Fruit fly (Drosophila melanogaster): ENCODE data around the gene CG15172.

Gene CG15172

DNA sequence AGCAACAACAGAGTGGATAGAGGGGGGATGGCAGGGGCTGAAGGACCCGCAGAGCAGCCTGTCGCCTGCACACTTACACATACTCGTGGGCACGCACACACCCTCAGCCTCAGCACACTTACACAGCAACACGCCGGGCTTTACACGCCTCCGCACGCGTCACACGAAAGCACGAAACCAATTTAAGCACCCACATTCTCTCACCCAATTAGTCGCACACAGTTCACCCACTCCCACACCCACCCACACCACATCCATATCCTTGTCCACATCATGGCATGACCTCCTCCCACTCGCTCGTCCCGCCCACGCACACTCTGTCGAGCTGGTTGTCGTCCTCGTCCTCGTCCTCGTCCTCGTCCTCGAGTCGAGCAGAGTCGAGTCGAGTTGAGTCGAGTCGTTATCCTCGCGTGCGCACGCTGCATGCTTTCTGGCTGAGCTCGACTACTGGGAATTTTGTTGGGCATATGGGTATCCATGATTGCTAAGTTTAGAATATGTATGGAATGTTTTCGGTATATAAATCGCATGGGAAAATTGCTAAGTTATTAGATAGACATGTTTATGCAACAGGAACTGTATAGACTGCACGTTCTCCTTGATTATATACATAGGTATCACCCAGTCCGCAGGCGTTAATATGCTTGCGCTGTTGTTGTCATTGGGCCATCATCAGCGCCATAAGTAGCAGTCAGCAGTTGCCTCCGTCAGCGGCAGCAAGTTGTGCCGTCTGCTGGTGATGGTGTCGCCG lies 10.1 kb upstream of the CG15172 start (continued):
- peak; percentile 78 for TF ChIP-seq B-H1 (GFP tag; IDR thresholded peaks at IDR 0.05)
- peak; percentile 91 for TF ChIP-seq sob (GFP tag; IDR thresholded peaks at IDR 0.05)
- peak; percentile 88 for TF ChIP-seq dmrt99B (tag; optimal IDR thresholded peaks at IDR 0.05)
- TF ChIP-seq D (optimal IDR thresholded peaks at IDR 0.05) = no peak
- peak; percentile 70 for TF ChIP-seq D (GFP tag; optimal IDR thresholded peaks at IDR 0.05)
- TF ChIP-seq Six4 (GFP tag; optimal IDR thresholded peaks at IDR 0.05) = peak; percentile 47
- peak; percentile 85 for TF ChIP-seq CG13624 (GFP tag; optimal IDR thresholded peaks at IDR 0.05)
- peak; percentile 89 for TF ChIP-seq Fer1 (GFP tag; optimal IDR thresholded peaks at IDR 0.05)
- TF ChIP-seq CG6254 (GFP tag; optimal IDR thresholded peaks at IDR 0.05) = no peak
- TF ChIP-seq ac (GFP tag; optimal IDR thresholded peaks at IDR 0.05) = no peak
- peak; percentile 78 for TF ChIP-seq ATbp (GFP tag; optimal IDR thresholded peaks at IDR 0.05)
- no peak for TF ChIP-seq CG34224 (GFP tag; IDR thresholded peaks at IDR 0.05; ENCODE audit: partially characterized antibody)
- TF ChIP-seq Drgx (GFP tag; IDR thresholded peaks at IDR 0.05) = peak; percentile 68
- peak; percentile 61 for TF ChIP-seq Atf3 (GFP tag; optimal IDR thresholded peaks at IDR 0.05)
- peak; percentile 79 for TF ChIP-seq Bteb2 (GFP tag; optimal IDR thresholded peaks at IDR 0.05)
- no peak for TF ChIP-seq amos (GFP tag; IDR thresholded peaks at IDR 0.05; ENCODE audit: partially characterized antibody)
- TF ChIP-seq bsh (GFP tag; optimal IDR thresholded peaks at IDR 0.05) = peak; percentile 44 to 81
- peak; percentile 12 for TF ChIP-seq p53 (GFP tag; optimal IDR thresholded peaks at IDR 0.05)
- TF ChIP-seq kah (GFP tag; optimal IDR thresholded peaks at IDR 0.05) = no peak
- TF ChIP-seq nau (GFP tag; optimal IDR thresholded peaks at IDR 0.05) = peak; percentile 62
- peak; percentile 83 for TF ChIP-seq ewg (GFP tag; optimal IDR thresholded peaks at IDR 0.05)
- peak; percentile 43 for TF ChIP-seq CG30431 (GFP tag; optimal IDR thresholded peaks at IDR 0.05)
- peak; percentile 80 for TF ChIP-seq Side (GFP tag; optimal IDR thresholded peaks at IDR 0.05)
- peak; percentile 81 for TF ChIP-seq HHEX (GFP tag; optimal IDR thresholded peaks at IDR 0.05)
- peak; percentile 71 for TF ChIP-seq Taf1 (GFP tag; IDR thresholded peaks at IDR 0.05)
- peak; percentile 87 for TF ChIP-seq gem (tag; optimal IDR thresholded peaks at IDR 0.05)
- TF ChIP-seq Camta (GFP tag; optimal IDR thresholded peaks at IDR 0.05) = peak; percentile 67
- TF ChIP-seq chm (GFP tag; IDR thresholded peaks at IDR 0.05) = peak; percentile 79
- peak; percentile 57 for TF ChIP-seq oc (tag; optimal IDR thresholded peaks at IDR 0.05)
- TF ChIP-seq sug (tag; optimal IDR thresholded peaks at IDR 0.05) = peak; percentile 41
- peak; percentile 67 for TF ChIP-seq CG1602 (GFP tag; optimal IDR thresholded peaks at IDR 0.05)
- TF ChIP-seq ranshi (GFP tag; IDR thresholded peaks at IDR 0.05) = peak; percentile 81
- peak; percentile 85 for TF ChIP-seq pnt (GFP tag; optimal IDR thresholded peaks at IDR 0.05)
- peak; percentile 92 for TF ChIP-seq lab (GFP tag; optimal IDR thresholded peaks at IDR 0.05)
- TF ChIP-seq fu2 (GFP tag; optimal IDR thresholded peaks at IDR 0.05) = peak; percentile 76
- peak; percentile 45 for TF ChIP-seq corto (GFP tag; optimal IDR thresholded peaks at IDR 0.05)
- TF ChIP-seq tap (tag; optimal IDR thresholded peaks at IDR 0.05) = peak; percentile 67
- TF ChIP-seq Dek (tag; optimal IDR thresholded peaks at IDR 0.05) = peak; percentile 77
- peak; percentile 81 for TF ChIP-seq CG11504 (tag; optimal IDR thresholded peaks at IDR 0.05)
- TF ChIP-seq Opbp (GFP tag; IDR thresholded peaks at IDR 0.05; ENCODE audit: partially characterized antibody) = no peak
- peak; percentile 84 for TF ChIP-seq jumu (GFP tag; optimal IDR thresholded peaks at IDR 0.05)
- TF ChIP-seq cato (GFP tag; optimal IDR thresholded peaks at IDR 0.05; ENCODE audit: borderline replicate concordance) = no peak
- TF ChIP-seq CG16815 (GFP tag; optimal IDR thresholded peaks at IDR 0.05) = peak; percentile 66
- TF ChIP-seq NK7.1 (GFP tag; optimal IDR thresholded peaks at IDR 0.05) = peak; percentile 56
- TF ChIP-seq wek (GFP tag; optimal IDR thresholded peaks at IDR 0.05) = peak; percentile 23
- peak; percentile 10 for TF ChIP-seq Usf (GFP tag; optimal IDR thresholded peaks at IDR 0.05)
- peak; percentile 3 for TF ChIP-seq CG18011 (GFP tag; optimal IDR thresholded peaks at IDR 0.05)
- TF ChIP-seq CG18262 (tag; optimal IDR thresholded peaks at IDR 0.05) = peak; percentile 75
